Worm (Caenorhabditis elegans): Measurements from ENCODE around the gene unc-5.

DNA sequence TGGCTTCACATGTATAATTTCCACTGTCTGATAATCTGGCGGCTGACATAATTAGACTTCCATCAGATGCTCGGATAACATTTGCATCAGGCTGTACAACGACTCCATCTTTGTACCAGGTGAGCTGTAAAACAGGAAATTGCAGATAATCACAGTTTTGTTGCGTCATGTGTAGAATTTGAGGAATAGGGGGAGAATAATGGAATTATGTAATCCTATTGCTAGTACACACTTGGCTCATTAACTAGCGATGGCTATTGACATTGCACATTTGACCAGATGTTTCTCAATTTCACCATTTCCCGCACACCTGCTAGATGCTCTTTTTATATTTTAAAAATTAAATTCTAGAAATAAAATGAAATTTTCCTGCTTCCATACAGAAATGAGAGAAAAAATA is 26.7 kb downstream of the unc-5 start:
- TF ChIP-seq ets-7 (tag; optimal IDR thresholded peaks at IDR 0.05) (no peak), ama-1 (optimal IDR thresholded peaks at IDR 0.05) (no peak), pes-1 (GFP tag; IDR thresholded peaks at IDR 0.05) (no peak)
